Worm (Caenorhabditis elegans) whole organism, L2 larva: ENCODE measurements around the gene col-71.
"Not testable (repeated sequence)": the region's sequence is repeated elsewhere in the genome, so short reads cannot be mapped to it uniquely, and the experiment has no call there.

Source experiments
- ama-1 ChIP-seq: fragments of 150-350 bp; optimal IDR thresholded peaks from 2 replicates; lab custom pipeline; 2018; ENCODE audit warnings: inconsistent platforms
- crh-2 ChIP-seq: sonication (generic microtip); optimal IDR thresholded peaks from 2 replicates; lab custom pipeline; 2017; ENCODE audit warnings: missing biosample characterization, missing genetic modification characterization
- elt-1 ChIP-seq: fragments of 150-350 bp; optimal IDR thresholded peaks from 2 replicates; lab custom pipeline; 2014; ENCODE audit warnings: missing biosample characterization, missing genetic modification characterization
- fos-1 ChIP-seq: fragments of 150-350 bp; optimal IDR thresholded peaks from 2 replicates; lab custom pipeline; 2014; ENCODE audit warnings: missing biosample characterization, missing genetic modification characterization
- mdl-1 ChIP-seq, 2 experiments: fragments of 150-350 bp in 1 of 2; sonication (generic microtip) in 1 of 2; optimal IDR thresholded peaks; 2 replicates each; lab custom pipeline; 2017; ENCODE audit warnings: missing biosample characterization in 2 of 2, missing genetic modification characterization in 2 of 2
- nhr-10 ChIP-seq: sonication (generic microtip); optimal IDR thresholded peaks from 2 replicates; lab custom pipeline; 2017; ENCODE audit warnings: missing biosample characterization, missing genetic modification characterization
- nhr-6 ChIP-seq: fragments of 150-350 bp; optimal IDR thresholded peaks from 2 replicates; lab custom pipeline; 2014; ENCODE audit warnings: missing biosample characterization, missing genetic modification characterization
- skn-1 ChIP-seq: sonication (generic microtip); optimal IDR thresholded peaks from 2 replicates; lab custom pipeline; 2017; ENCODE audit warnings: missing biosample characterization, missing genetic modification characterization

- not testable (repeated sequence) for TF ChIP-seq fos-1 (tag; lab: Kevin White, UChicago); nhr-10 (tag; lab: Kevin White, UChicago); nhr-6 (tag; lab: Kevin White, UChicago); skn-1 (tag; lab: Kevin White, UChicago); ama-1 (lab: Kevin White, UChicago); mdl-1 (tag; optimal IDR thresholded peaks at IDR 0.05; lab: Kevin White, UChicago); elt-1 (tag; lab: Kevin White, UChicago)
- peak; percentile 43 for TF ChIP-seq crh-2 (tag; lab: Kevin White, UChicago)
These were observed 21.2 kb upstream of the col-71 start for ce11 chrII:3523547-3523946.
